Fruit fly (Drosophila melanogaster) whole organism, embryonic: ENCODE data around the gene CG14395.

Experiments
- CG15601 ChIP-seq: fragments of 200-800 bp; sonication (Bioruptor generic); optimal IDR thresholded peaks from 3 replicates; lab custom pipeline; 2019; ENCODE audit warnings: missing biosample characterization, mild to moderate bottlenecking, missing genetic modification characterization, moderate library complexity
- CG16779 ChIP-seq: fragments of 200-800 bp; sonication (Bioruptor generic); IDR thresholded peaks from 2 replicates; pipeline ENCODE4 v1.3.6; 2022; ENCODE audit warnings: missing biosample characterization, missing genetic modification characterization
- CG34376 ChIP-seq: fragments of 200-800 bp; sonication (Bioruptor generic); optimal IDR thresholded peaks from 2 replicates; lab custom pipeline; 2018; ENCODE audit warnings: missing biosample characterization, mild to moderate bottlenecking, missing genetic modification characterization
- CG4730 ChIP-seq: fragments of 200-800 bp; sonication (Bioruptor generic); IDR thresholded peaks from 2 replicates; pipeline ENCODE4 v1.3.6; 2022; ENCODE audit warnings: missing biosample characterization, missing genetic modification characterization
- CG8765 ChIP-seq: fragments of 200-800 bp; sonication (Bioruptor generic); IDR thresholded peaks from 2 replicates; pipeline ENCODE4 v1.3.6; 2022; ENCODE audit warnings: missing biosample characterization, missing genetic modification characterization
- CG9876 ChIP-seq: fragments of 200-800 bp; sonication (Bioruptor generic); optimal IDR thresholded peaks from 2 replicates; lab custom pipeline; 2016; ENCODE audit warnings: missing biosample characterization, missing genetic modification characterization
- Camta ChIP-seq: fragments of 200-800 bp; sonication (Bioruptor generic); optimal IDR thresholded peaks from 2 replicates; lab custom pipeline; 2016; ENCODE audit warnings: missing biosample characterization, missing genetic modification characterization
- Chrac-16 ChIP-seq: fragments of 200-800 bp; sonication (Bioruptor generic); optimal IDR thresholded peaks from 3 replicates; lab custom pipeline; 2016; ENCODE audit warnings: missing biosample characterization, missing genetic modification characterization
- Dek ChIP-seq: fragments of 200-800 bp; sonication (Bioruptor generic); optimal IDR thresholded peaks from 3 replicates; lab custom pipeline; 2019; ENCODE audit warnings: missing biosample characterization, mild to moderate bottlenecking, missing genetic modification characterization, moderate library complexity
- Dfd ChIP-seq, 2 experiments: fragments of >200 bp; optimal IDR thresholded peaks; 2 replicates each; lab custom pipeline; 2017; ENCODE audit warnings: missing biosample characterization in 2 of 2, missing genetic modification characterization in 2 of 2
- Hey ChIP-seq: fragments of 200-800 bp; sonication (Bioruptor generic); optimal IDR thresholded peaks from 3 replicates; lab custom pipeline; 2018; ENCODE audit warnings: missing biosample characterization, mild to moderate bottlenecking, missing genetic modification characterization
- ase ChIP-seq: fragments of 200-800 bp; sonication (Bioruptor generic); IDR thresholded peaks from 3 replicates; pipeline ENCODE4 v1.3.6; 2022; ENCODE audit warnings: missing biosample characterization, missing genetic modification characterization
- gcm ChIP-seq: fragments of 200-800 bp; sonication (Bioruptor generic); optimal IDR thresholded peaks from 2 replicates; lab custom pipeline; 2019; ENCODE audit warnings: missing biosample characterization, mild to moderate bottlenecking, missing genetic modification characterization, moderate library complexity

dm6 chr3R:12630369-12630768, 32.3 kb upstream of the CG14395 start, which contains the start of gene Not10:
- TF ChIP-seq Camta (GFP tag; lab: Kevin White, UChicago) = no peak
- TF ChIP-seq Dek (tag; lab: Kevin White, UChicago) = peak; percentile 59
- TF ChIP-seq Hey (tag; lab: Kevin White, UChicago) = no peak
- TF ChIP-seq CG4730 (GFP tag; lab: Robert Waterston, UW) = no peak
- TF ChIP-seq CG15601 = peak; percentile 65
- TF ChIP-seq CG34376 (GFP tag; lab: Kevin White, UChicago) = no peak
- TF ChIP-seq CG8765 (GFP tag; lab: Robert Waterston, UW) = no peak
- no peak for TF ChIP-seq ase (GFP tag; lab: Robert Waterston, UW)
- no peak for TF ChIP-seq CG16779
- no peak for TF ChIP-seq Dfd (GFP tag; optimal IDR thresholded peaks at IDR 0.05; lab: Kevin White, UChicago)
- no peak for TF ChIP-seq CG9876 (GFP tag; lab: Kevin White, UChicago)
- TF ChIP-seq gcm (GFP tag; lab: Kevin White, UChicago) = peak; percentile 0
- peak; percentile 38 for TF ChIP-seq Chrac-16 (GFP tag; lab: Kevin White, UChicago)
